Fruit fly (Drosophila melanogaster): ENCODE data around the gene CG9593.

The CG9593 gene

DNA sequence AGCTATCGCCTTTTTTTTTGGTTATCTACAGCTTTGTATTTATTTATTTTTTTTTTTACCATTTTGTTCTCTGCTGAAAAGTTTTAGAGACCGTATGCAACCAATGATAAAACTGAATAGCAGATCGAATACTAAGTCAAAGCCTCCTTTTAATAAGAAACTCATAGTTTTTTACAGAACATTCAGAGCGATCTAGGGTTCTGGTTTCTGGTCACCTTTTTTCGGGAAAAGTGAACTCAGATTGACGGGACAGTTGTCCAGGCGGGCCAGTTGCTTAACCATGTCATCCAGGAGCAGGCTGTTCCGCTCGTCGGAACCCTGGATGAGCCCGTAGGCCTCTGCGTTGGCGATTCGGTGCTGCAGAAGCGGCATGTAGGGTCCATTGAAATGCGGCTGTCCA, 31.3 kb downstream of the CG9593 start, which contains the start of gene CG43318:
Gene CG43318 (minus strand): TSS at position 101 of the 400 bp plus-strand sequence.
- no peak for TF ChIP-seq Crg-1 (GFP tag; optimal IDR thresholded peaks at IDR 0.05)
- no peak for TF ChIP-seq CG33017 (tag; optimal IDR thresholded peaks at IDR 0.05)
- TF ChIP-seq Mnt (GFP tag; optimal IDR thresholded peaks at IDR 0.05), result no peak
- no peak for TF ChIP-seq CG5204 (GFP tag; optimal IDR thresholded peaks at IDR 0.05)
- no peak for TF ChIP-seq CG12768 (GFP tag; optimal IDR thresholded peaks at IDR 0.05)
- no peak for TF ChIP-seq bab1 (GFP tag; optimal IDR thresholded peaks at IDR 0.05)
- no peak for TF ChIP-seq CG7045 (GFP tag; optimal IDR thresholded peaks at IDR 0.05)
- TF ChIP-seq Hr96 (GFP tag; optimal IDR thresholded peaks at IDR 0.05), result no peak
- no peak for TF ChIP-seq CG11617 (GFP tag; optimal IDR thresholded peaks at IDR 0.05)
- TF ChIP-seq CG14711 (tag; optimal IDR thresholded peaks at IDR 0.05), result no peak
- no peak for TF ChIP-seq cnc (optimal IDR thresholded peaks at IDR 0.05)
- TF ChIP-seq Clk (GFP tag; optimal IDR thresholded peaks at IDR 0.05), result no peak

DNA sequence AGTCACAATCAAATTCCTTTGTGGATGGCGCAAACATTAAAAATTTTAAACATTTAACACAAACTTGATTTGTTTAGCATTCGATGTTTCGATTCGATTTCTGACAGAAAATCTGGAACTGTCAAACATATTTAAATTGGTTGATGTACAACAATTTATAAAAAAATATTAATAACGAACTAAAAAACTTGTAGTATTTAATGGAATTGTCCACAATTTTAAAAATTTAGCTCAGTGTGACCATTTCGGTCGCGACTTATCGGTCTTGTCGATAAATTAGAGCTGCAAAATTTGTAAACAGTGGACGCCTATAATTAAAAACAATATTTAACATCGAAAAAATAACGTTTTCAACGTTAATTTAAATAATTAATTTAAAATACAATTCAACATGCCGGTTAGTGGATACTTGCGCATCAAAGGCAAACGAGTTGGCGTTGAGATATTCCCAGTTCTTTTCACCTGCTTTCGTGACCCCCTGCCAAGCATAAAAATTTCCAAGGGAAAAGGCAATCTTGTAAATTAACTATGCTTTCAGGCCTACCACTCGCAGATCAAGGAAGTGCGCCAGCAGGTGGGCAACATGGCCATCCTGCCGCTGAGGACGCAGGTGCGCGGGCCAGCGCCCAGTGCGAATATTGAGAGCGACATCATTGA, 32.4 kb downstream of the CG9593 start, which contains the start of the genes CG43317 and Arpc3A:
Gene CG43317 (minus strand): TSS at position 51 of the 657 bp plus-strand sequence.
Gene Arpc3A (plus strand): TSS at position 274 of the 657 bp plus-strand sequence.
- TF ChIP-seq kay (GFP tag; ENCODE audit: borderline replicate concordance) (peak; percentile 89), ovo (GFP tag; optimal IDR thresholded peaks at IDR 0.05) (no peak)

DNA sequence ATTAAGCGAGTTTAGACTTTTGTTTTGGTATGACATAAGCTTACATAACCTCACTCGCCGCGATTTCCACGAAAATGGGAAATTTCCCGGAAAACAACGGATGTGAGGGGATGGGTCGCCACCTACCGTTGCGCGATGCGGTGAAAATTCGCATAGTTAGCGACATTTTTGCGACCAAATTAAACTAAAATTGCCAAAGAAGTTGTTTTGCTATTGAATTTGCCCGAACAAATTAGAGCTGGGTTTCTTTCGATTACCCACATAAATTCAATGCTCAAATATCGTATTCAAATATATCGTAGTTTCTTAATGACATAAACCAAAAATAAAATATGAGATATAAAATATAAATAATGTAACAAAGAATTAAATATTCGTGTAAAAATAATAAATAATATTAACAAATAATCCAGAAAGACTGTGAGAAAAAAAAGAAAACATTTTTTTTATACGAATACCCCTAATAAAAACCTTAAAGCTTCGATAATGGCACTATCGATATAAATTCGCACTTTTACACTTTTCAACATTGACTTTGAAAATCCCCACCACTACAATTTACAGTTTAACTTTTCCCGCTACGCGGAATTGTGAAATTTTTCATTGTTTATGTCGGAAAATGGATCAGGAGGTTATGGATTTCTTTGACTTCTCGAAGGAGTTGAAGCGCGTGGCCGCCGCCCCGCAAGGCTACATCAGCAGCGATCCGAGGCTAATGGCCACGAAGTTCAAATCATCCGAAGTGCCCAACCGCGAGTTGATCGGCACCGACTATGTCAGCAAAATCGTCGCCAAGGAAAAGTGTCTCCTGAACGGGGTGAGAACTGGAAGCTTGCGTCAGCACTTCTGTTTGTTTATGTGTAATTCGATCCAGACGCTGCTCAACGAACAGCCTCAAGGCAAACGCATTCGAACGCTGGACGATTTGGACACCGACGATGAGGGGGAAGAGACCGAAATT, 35.1 kb downstream of the CG9593 start, which contains the start of the genes ND-23 and spn-E:
Gene ND-23 (minus strand): TSS at position 254 of the 961 bp plus-strand sequence.
Gene spn-E (plus strand): TSS at position 556 of the 961 bp plus-strand sequence.
- TF ChIP-seq cic (GFP tag; optimal IDR thresholded peaks at IDR 0.05), result no peak
- peak; percentile 60 for TF ChIP-seq Crg-1 (GFP tag; optimal IDR thresholded peaks at IDR 0.05)
- TF ChIP-seq CG33017 (tag; optimal IDR thresholded peaks at IDR 0.05), result peak; percentile 63
- TF ChIP-seq CG5204 (GFP tag; optimal IDR thresholded peaks at IDR 0.05), result no peak
- TF ChIP-seq ovo (GFP tag; optimal IDR thresholded peaks at IDR 0.05), result peak; percentile 76
- peak; percentile 49 for TF ChIP-seq pad (GFP tag; optimal IDR thresholded peaks at IDR 0.05)
- TF ChIP-seq toe (GFP tag; optimal IDR thresholded peaks at IDR 0.05), result peak; percentile 55
- no peak for TF ChIP-seq cnc (optimal IDR thresholded peaks at IDR 0.05)
- peak; percentile 48 for TF ChIP-seq bab1 (GFP tag; optimal IDR thresholded peaks at IDR 0.05)
- TF ChIP-seq CG14711 (tag; optimal IDR thresholded peaks at IDR 0.05), result peak; percentile 78
- peak; percentile 62 for TF ChIP-seq CG11617 (GFP tag; optimal IDR thresholded peaks at IDR 0.05)
- TF ChIP-seq CG7045 (GFP tag; optimal IDR thresholded peaks at IDR 0.05), result peak; percentile 42
- peak; percentile 85 for TF ChIP-seq tj (GFP tag; optimal IDR thresholded peaks at IDR 0.05)
- TF ChIP-seq CG7101 (tag; optimal IDR thresholded peaks at IDR 0.05), result peak; percentile 80
- TF ChIP-seq Hr96 (GFP tag; optimal IDR thresholded peaks at IDR 0.05), result no peak

DNA sequence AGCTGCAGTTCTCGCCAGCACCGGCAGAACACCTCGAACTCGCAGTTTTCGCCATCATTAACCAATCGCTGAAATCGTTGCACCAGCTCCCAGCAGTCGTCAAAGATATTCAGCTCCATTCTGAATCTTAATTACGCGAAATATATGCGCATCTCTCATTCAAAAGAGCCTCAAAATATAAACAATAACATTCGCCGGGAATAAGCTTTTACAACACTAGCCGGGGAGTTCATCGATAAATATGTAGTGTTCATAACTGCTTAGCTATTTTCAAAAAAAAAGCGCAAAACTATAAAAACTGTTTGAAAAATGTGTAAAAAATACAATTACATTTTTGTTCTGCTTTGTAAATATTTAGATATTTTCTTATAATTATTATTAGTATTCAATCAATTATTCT, 37.2 kb downstream of the CG9593 start, which contains the start of gene Pbp45:
Gene Pbp45 (minus strand): TSS at position 222 of the 400 bp plus-strand sequence.
- no peak for TF ChIP-seq CG11617 (GFP tag; optimal IDR thresholded peaks at IDR 0.05)
- TF ChIP-seq pad (GFP tag; optimal IDR thresholded peaks at IDR 0.05), result peak; percentile 16
- peak; percentile 41 for TF ChIP-seq CG7101 (tag; optimal IDR thresholded peaks at IDR 0.05)
- no peak for TF ChIP-seq Mnt (GFP tag; optimal IDR thresholded peaks at IDR 0.05)
- TF ChIP-seq CG14711 (tag; optimal IDR thresholded peaks at IDR 0.05), result peak; percentile 32
- TF ChIP-seq tj (GFP tag; optimal IDR thresholded peaks at IDR 0.05), result peak; percentile 35
- peak; percentile 14 for TF ChIP-seq CG1620 (GFP tag; optimal IDR thresholded peaks at IDR 0.05)
- peak; percentile 23 for TF ChIP-seq Crg-1 (GFP tag; optimal IDR thresholded peaks at IDR 0.05)
- no peak for TF ChIP-seq ovo (GFP tag; optimal IDR thresholded peaks at IDR 0.05)

dm6 chr3R:15846234-15846633, 44.2 kb downstream of the CG9593 start, which contains the start of gene CG4546:
TSS of gene CG4546 (plus strand) at chr3R:15846534.
- TF ChIP-seq toe (GFP tag; optimal IDR thresholded peaks at IDR 0.05) (no peak), bab1 (GFP tag; optimal IDR thresholded peaks at IDR 0.05) (no peak), ovo (GFP tag; optimal IDR thresholded peaks at IDR 0.05) (no peak), CG5204 (GFP tag; optimal IDR thresholded peaks at IDR 0.05) (no peak), CG12768 (GFP tag; optimal IDR thresholded peaks at IDR 0.05) (no peak), cic (GFP tag; optimal IDR thresholded peaks at IDR 0.05) (no peak), CG7045 (GFP tag; optimal IDR thresholded peaks at IDR 0.05) (no peak), Mnt (GFP tag; optimal IDR thresholded peaks at IDR 0.05) (no peak), Hr96 (GFP tag; optimal IDR thresholded peaks at IDR 0.05) (no peak), tj (GFP tag; optimal IDR thresholded peaks at IDR 0.05) (no peak), CG11617 (GFP tag; optimal IDR thresholded peaks at IDR 0.05) (no peak), kay (GFP tag; ENCODE audit: borderline replicate concordance) (no peak), Crg-1 (GFP tag; optimal IDR thresholded peaks at IDR 0.05) (no peak), CG7101 (tag; optimal IDR thresholded peaks at IDR 0.05) (no peak), pad (GFP tag; optimal IDR thresholded peaks at IDR 0.05) (no peak), CG14711 (tag; optimal IDR thresholded peaks at IDR 0.05) (no peak), cnc (optimal IDR thresholded peaks at IDR 0.05) (no peak), CG1620 (GFP tag; optimal IDR thresholded peaks at IDR 0.05) (no peak), CG33017 (tag; optimal IDR thresholded peaks at IDR 0.05) (no peak)

Data from whole organism, adult.